Fruit fly (Drosophila melanogaster) whole organism, embryonic: ENCODE measurements around the gene kirre.

Source experiments
- Antp ChIP-seq: fragments of 200-800 bp; sonication (Bioruptor generic); optimal IDR thresholded peaks from 3 replicates; lab custom pipeline; 2016; ENCODE audit warnings: missing biosample characterization, missing genetic modification characterization
- BEAF-32 ChIP-seq: fragments of 200-800 bp; sonication (Bioruptor generic); optimal IDR thresholded peaks from 3 replicates; lab custom pipeline; 2017; ENCODE audit warnings: missing biosample characterization, missing genetic modification characterization, mild to moderate bottlenecking, moderate library complexity, missing genetic modification reagents
- CG10366 ChIP-seq: fragments of 200-800 bp; sonication (Bioruptor generic); IDR thresholded peaks from 2 replicates; pipeline ENCODE4 v1.3.6; 2022; ENCODE audit warnings: missing biosample characterization, missing genetic modification characterization
- CG10431 ChIP-seq: fragments of 200-800 bp; sonication (Bioruptor generic); optimal IDR thresholded peaks from 3 replicates; lab custom pipeline; 2018; ENCODE audit warnings: missing biosample characterization, mild to moderate bottlenecking, missing genetic modification characterization
- CG11695 ChIP-seq: fragments of 200-800 bp; sonication (Bioruptor generic); IDR thresholded peaks from 3 replicates; pipeline ENCODE4 v1.3.6; 2022; ENCODE audit warnings: missing biosample characterization, missing genetic modification characterization
- CG12104 ChIP-seq: fragments of 200-800 bp; sonication (Bioruptor generic); optimal IDR thresholded peaks from 3 replicates; lab custom pipeline; 2016; ENCODE audit warnings: missing biosample characterization, missing genetic modification characterization
- CG12391 ChIP-seq: fragments of 200-800 bp; sonication (Bioruptor generic); optimal IDR thresholded peaks from 3 replicates; lab custom pipeline; 2018; ENCODE audit warnings: missing biosample characterization, mild to moderate bottlenecking, missing genetic modification characterization, moderate library complexity
- CG13123 ChIP-seq: fragments of 200-800 bp; sonication (Bioruptor generic); optimal IDR thresholded peaks from 2 replicates; lab custom pipeline; 2016; ENCODE audit warnings: missing biosample characterization, missing genetic modification characterization
- CG1647 ChIP-seq: fragments of 200-800 bp; sonication (Bioruptor generic); optimal IDR thresholded peaks from 3 replicates; lab custom pipeline; 2016; ENCODE audit warnings: missing biosample characterization, missing genetic modification characterization
- CG17361 ChIP-seq: fragments of 200-800 bp; sonication (Bioruptor generic); IDR thresholded peaks from 3 replicates; pipeline ENCODE4 v1.3.6; 2022; ENCODE audit warnings: missing biosample characterization, missing genetic modification characterization
- CG18011 ChIP-seq: fragments of 200-800 bp; sonication (Bioruptor generic); optimal IDR thresholded peaks from 2 replicates; lab custom pipeline; 2017; ENCODE audit warnings: missing biosample characterization, missing genetic modification characterization, mild to moderate bottlenecking, moderate library complexity, missing genotype
- CG18476 ChIP-seq: fragments of 200-800 bp; sonication (Bioruptor generic); optimal IDR thresholded peaks from 2 replicates; lab custom pipeline; 2016; ENCODE audit warnings: missing biosample characterization, mild to moderate bottlenecking, missing genetic modification characterization
- CG2712 ChIP-seq: fragments of 200-800 bp; optimal IDR thresholded peaks from 3 replicates; lab custom pipeline; 2019; ENCODE audit warnings: missing biosample characterization, mild to moderate bottlenecking, missing genetic modification characterization, moderate library complexity
- CG4730 ChIP-seq: fragments of 200-800 bp; sonication (Bioruptor generic); IDR thresholded peaks from 2 replicates; pipeline ENCODE4 v1.3.6; 2022; ENCODE audit warnings: missing biosample characterization, missing genetic modification characterization
- CG4820 ChIP-seq: fragments of 200-800 bp; sonication (Bioruptor generic); optimal IDR thresholded peaks from 3 replicates; lab custom pipeline; 2016; ENCODE audit warnings: missing biosample characterization, missing genetic modification characterization
- CG6689 ChIP-seq: fragments of 200-800 bp; sonication (Bioruptor generic); IDR thresholded peaks from 2 replicates; pipeline ENCODE4 v1.3.6; 2022; ENCODE audit warnings: missing biosample characterization, missing genetic modification characterization
- CG7839 ChIP-seq: fragments of 200-800 bp; sonication (Bioruptor generic); optimal IDR thresholded peaks from 3 replicates; lab custom pipeline; 2018; ENCODE audit warnings: missing biosample characterization, mild to moderate bottlenecking, missing genetic modification characterization, moderate library complexity
- CG8478 ChIP-seq: fragments of >200 bp; optimal IDR thresholded peaks from 2 replicates; lab custom pipeline; 2018
- CG9437 ChIP-seq: fragments of 200-800 bp; sonication (Bioruptor generic); optimal IDR thresholded peaks from 2 replicates; lab custom pipeline; 2018; ENCODE audit warnings: missing biosample characterization, mild to moderate bottlenecking, missing genetic modification characterization
- CG9727 ChIP-seq: fragments of 200-800 bp; sonication (Bioruptor generic); optimal IDR thresholded peaks from 3 replicates; lab custom pipeline; 2017; ENCODE audit warnings: missing biosample characterization, mild to moderate bottlenecking, missing genetic modification characterization
- D19B ChIP-seq: fragments of 200-800 bp; sonication (Bioruptor generic); optimal IDR thresholded peaks from 2 replicates; lab custom pipeline; 2017; ENCODE audit warnings: missing biosample characterization, mild to moderate bottlenecking, missing genetic modification characterization
- Dip3 ChIP-seq: fragments of 200-800 bp; sonication (Bioruptor generic); optimal IDR thresholded peaks from 3 replicates; lab custom pipeline; 2016; ENCODE audit warnings: missing biosample characterization, missing genetic modification characterization
- Ets65A ChIP-seq: fragments of 200-800 bp; sonication (Bioruptor generic); peaks from one replicate; lab custom pipeline; 2016; ENCODE audit warnings: missing biosample characterization, missing genetic modification characterization
- Fer3 ChIP-seq: fragments of 200-800 bp; sonication (Bioruptor generic); optimal IDR thresholded peaks from 2 replicates; lab custom pipeline; 2018; ENCODE audit warnings: missing biosample characterization, mild to moderate bottlenecking, missing genetic modification characterization, moderate library complexity
- HHEX ChIP-seq: fragments of 200-800 bp; sonication (Bioruptor generic); optimal IDR thresholded peaks from 3 replicates; lab custom pipeline; 2017; ENCODE audit warnings: missing biosample characterization, mild to moderate bottlenecking, missing genetic modification characterization, missing genetic modification reagents
- Hmr ChIP-seq: fragments of 200-800 bp; sonication (Bioruptor generic); optimal IDR thresholded peaks from 3 replicates; lab custom pipeline; 2017; ENCODE audit warnings: mild to moderate bottlenecking, missing biosample characterization, missing genetic modification reagents, missing genetic modification characterization
- Kr ChIP-seq: fragments of 200-800 bp; sonication (Bioruptor generic); optimal IDR thresholded peaks from 2 replicates; lab custom pipeline; 2017; ENCODE audit warnings: missing biosample characterization, mild to moderate bottlenecking, missing genetic modification characterization
- Lim3 ChIP-seq: fragments of 200-800 bp; sonication (Bioruptor generic); IDR thresholded peaks from 2 replicates; pipeline ENCODE4 v1.3.6; 2022; ENCODE audit warnings: missing biosample characterization, missing genetic modification characterization
- Mrtf ChIP-seq: fragments of 200-800 bp; sonication (Bioruptor generic); IDR thresholded peaks from 3 replicates; pipeline ENCODE4 v1.3.6; 2022; ENCODE audit warnings: missing biosample characterization, missing genetic modification characterization
- NC2β ChIP-seq: fragments of 200-800 bp; sonication (Bioruptor generic); optimal IDR thresholded peaks from 2 replicates; lab custom pipeline; 2016; ENCODE audit warnings: missing biosample characterization, missing genetic modification characterization
- Oaz ChIP-seq: fragments of 200-800 bp; sonication (Bioruptor generic); IDR thresholded peaks from 2 replicates; pipeline ENCODE4 v1.3.6; 2022; ENCODE audit warnings: missing biosample characterization, missing genetic modification characterization
- Pdp1 ChIP-seq, 2 experiments: fragments of 200-800 bp; sonication (Bioruptor generic); optimal IDR thresholded peaks; 3 replicates each; lab custom pipeline; 2016; ENCODE audit warnings: missing biosample characterization in 2 of 2, missing genetic modification characterization in 2 of 2, mild to moderate bottlenecking in 1 of 2, moderate library complexity in 1 of 2
- Rfx ChIP-seq: fragments of 200-800 bp; sonication (Bioruptor generic); IDR thresholded peaks from 2 replicates; pipeline ENCODE4 v1.3.6; 2022; ENCODE audit warnings: missing biosample characterization, missing genetic modification characterization
- Taf1 ChIP-seq: fragments of 200-800 bp; sonication (Bioruptor generic); IDR thresholded peaks from 2 replicates; pipeline ENCODE4 v1.3.6; 2022; ENCODE audit warnings: missing biosample characterization, missing genetic modification characterization
- al ChIP-seq: fragments of 200-800 bp; sonication (Bioruptor generic); IDR thresholded peaks from 2 replicates; pipeline ENCODE4 v1.3.6; 2022; ENCODE audit warnings: missing biosample characterization, missing genetic modification characterization
- danr ChIP-seq: fragments of 200-800 bp; sonication (Bioruptor generic); IDR thresholded peaks from 2 replicates; pipeline ENCODE4 v1.3.6; 2022; ENCODE audit warnings: missing biosample characterization, missing genetic modification characterization
- ems ChIP-seq: fragments of 200-800 bp; sonication (Bioruptor generic); optimal IDR thresholded peaks from 3 replicates; lab custom pipeline; 2016; ENCODE audit warnings: missing biosample characterization, missing genetic modification characterization
- fru ChIP-seq: fragments of >200 bp; optimal IDR thresholded peaks from 2 replicates; lab custom pipeline; 2017
- gce ChIP-seq: fragments of 200-800 bp; sonication (Bioruptor generic); IDR thresholded peaks from 3 replicates; pipeline ENCODE4 v1.3.6; 2022; ENCODE audit warnings: missing biosample characterization, missing genetic modification characterization
- gcm2 ChIP-seq: fragments of 200-800 bp; sonication (Bioruptor generic); optimal IDR thresholded peaks from 2 replicates; lab custom pipeline; 2016; ENCODE audit warnings: missing biosample characterization, missing genetic modification characterization
- insv ChIP-seq, 2 experiments: fragments of 200-800 bp; sonication (Bioruptor generic); optimal IDR thresholded peaks; 3 replicates each; lab custom pipeline; 2016 to 2018; ENCODE audit warnings: missing biosample characterization in 2 of 2, missing genetic modification characterization in 2 of 2
- lov ChIP-seq, 2 experiments: fragments of 200-800 bp in 1 of 2; fragments of >200 bp in 1 of 2; sonication (Bioruptor generic) in 1 of 2; IDR thresholded peaks in 1 of 2; optimal IDR thresholded peaks in 1 of 2; 2 replicates in 1 of 2; 3 replicates in 1 of 2; pipeline versions ENCODE4 v1.3.6 to Lab custom; 2017 to 2022; ENCODE audit warnings: missing biosample characterization in 1 of 2, missing genetic modification characterization in 1 of 2
- nerfin-1 ChIP-seq: fragments of 200-800 bp; sonication (Bioruptor generic); optimal IDR thresholded peaks from 3 replicates; lab custom pipeline; 2019; ENCODE audit warnings: missing biosample characterization, mild to moderate bottlenecking, missing genetic modification characterization, moderate library complexity
- p53 ChIP-seq: fragments of 200-800 bp; sonication (Bioruptor generic); optimal IDR thresholded peaks from 2 replicates; lab custom pipeline; 2016; ENCODE audit warnings: missing biosample characterization, missing genetic modification characterization
- peb ChIP-seq: fragments of 200-800 bp; sonication (Bioruptor generic); IDR thresholded peaks from 2 replicates; pipeline ENCODE4 v1.3.6; 2022; ENCODE audit warnings: missing biosample characterization, missing genetic modification characterization
- pros ChIP-seq: fragments of 200-800 bp; sonication (Bioruptor generic); optimal IDR thresholded peaks from 3 replicates; lab custom pipeline; 2019; ENCODE audit warnings: missing biosample characterization, mild to moderate bottlenecking, missing genetic modification characterization, moderate library complexity
- schlank ChIP-seq: fragments of 200-800 bp; sonication (Bioruptor generic); optimal IDR thresholded peaks from 2 replicates; lab custom pipeline; 2018; ENCODE audit warnings: missing biosample characterization, mild to moderate bottlenecking, missing genetic modification characterization
- sim ChIP-seq: fragments of 200-800 bp; sonication (Bioruptor generic); IDR thresholded peaks from 2 replicates; pipeline ENCODE4 v1.3.6; 2022; ENCODE audit warnings: missing biosample characterization, missing genetic modification characterization
- sima ChIP-seq: fragments of 200-800 bp; sonication (Bioruptor generic); optimal IDR thresholded peaks from 2 replicates; lab custom pipeline; 2016; ENCODE audit warnings: missing biosample characterization, missing genetic modification characterization
- tgo ChIP-seq: fragments of 200-800 bp; sonication (Bioruptor generic); IDR thresholded peaks from 3 replicates; pipeline ENCODE4 v1.3.6; 2022; ENCODE audit warnings: missing biosample characterization, missing genetic modification characterization
- twi ChIP-seq: fragments of 200-800 bp; optimal IDR thresholded peaks from 2 replicates; lab custom pipeline; 2019; ENCODE audit warnings: missing biosample characterization, mild to moderate bottlenecking, missing genetic modification characterization, moderate library complexity
- tx ChIP-seq: fragments of 200-800 bp; sonication (Bioruptor generic); optimal IDR thresholded peaks from 2 replicates; lab custom pipeline; 2016; ENCODE audit warnings: missing biosample characterization, missing genetic modification characterization

The kirre gene

DNA sequence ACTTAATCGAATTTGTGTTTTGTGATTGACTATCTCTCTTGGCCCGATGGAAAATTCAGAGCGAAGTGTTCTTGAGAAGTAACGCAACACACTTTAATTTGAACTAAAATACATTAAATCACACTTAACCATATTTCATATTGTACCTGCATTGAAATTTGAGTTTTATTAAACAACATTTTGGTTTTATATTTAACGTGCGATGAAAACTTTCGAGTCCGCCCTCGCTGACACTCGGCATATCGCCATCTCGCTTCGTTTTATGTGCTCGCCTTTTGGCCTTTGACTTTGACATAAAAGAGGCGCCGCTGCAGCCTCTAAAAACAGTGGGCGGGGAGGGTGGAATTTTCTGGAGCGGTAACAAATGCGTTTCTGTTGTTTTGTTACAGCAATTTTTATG lies 282.3 kb downstream of the kirre start (continued):
- TF ChIP-seq Antp (GFP tag; lab: Kevin White, UChicago) (peak; percentile 60), Mrtf (peak; percentile 53; the same call in 2 of the 3 replicates), Dip3 (GFP tag; lab: Kevin White, UChicago) (no peak), NC2β (GFP tag; lab: Kevin White, UChicago) (peak; percentile 63), Ets65A (GFP tag; lab: Kevin White, UChicago) (peak; percentile 90), Taf1 (GFP tag; lab: Robert Waterston, UW) (no peak), CG2712 (tag; lab: Kevin White, UChicago) (peak; percentile 81), schlank (no peak), CG12104 (GFP tag; lab: Kevin White, UChicago) (peak; percentile 42), pros (GFP tag; lab: Kevin White, UChicago) (peak; percentile 15), CG13123 (GFP tag; lab: Kevin White, UChicago) (peak; percentile 17), Lim3 (GFP tag; lab: Robert Waterston, UW) (no peak), CG10431 (GFP tag; lab: Kevin White, UChicago) (no peak), tgo (peak; percentile 56), Hmr (GFP tag; lab: Kevin White, UChicago) (peak; percentile 36), Fer3 (tag; lab: Kevin White, UChicago) (peak; percentile 48), CG11695 (GFP tag; lab: Robert Waterston, UW) (peak; percentile 65), tx (GFP tag; lab: Kevin White, UChicago) (peak; percentile 26), CG18476 (peak; percentile 99), CG10366 (GFP tag; lab: Robert Waterston, UW) (peak; percentile 45; the same call in 1 of the 2 replicates), peb (GFP tag; lab: Robert Waterston, UW) (peak; percentile 50; the same call in 1 of the 2 replicates), Oaz (GFP tag; lab: Robert Waterston, UW) (no peak), ems (GFP tag; lab: Kevin White, UChicago) (peak; percentile 15), danr (GFP tag; lab: Robert Waterston, UW) (no peak), CG9437 (GFP tag; lab: Kevin White, UChicago) (peak; percentile 32), CG7839 (tag; lab: Kevin White, UChicago) (peak; percentile 82), al (GFP tag; lab: Robert Waterston, UW) (no peak), gce (GFP tag; lab: Robert Waterston, UW) (no peak), insv (GFP tag; optimal IDR thresholded peaks at IDR 0.05; lab: Kevin White, UChicago) (no peak), HHEX (GFP tag; lab: Kevin White, UChicago) (peak; percentile 43), BEAF-32 (GFP tag; lab: Kevin White, UChicago) (no peak), CG6689 (GFP tag; lab: Robert Waterston, UW) (peak; percentile 73), lov (optimal IDR thresholded peaks at IDR 0.05; lab: Kevin White, UChicago) (no peak), lov (GFP tag; IDR thresholded peaks at IDR 0.05; lab: Robert Waterston, UW) (0 out of 3 replicates have a peak, but pooled peaks have one; percentile 56), sim (GFP tag; lab: Robert Waterston, UW) (peak; percentile 66; the same call in 1 of the 2 replicates), CG4820 (GFP tag; lab: Kevin White, UChicago) (peak; percentile 63), CG12391 (tag; lab: Kevin White, UChicago) (peak; percentile 75), fru (lab: Kevin White, UChicago) (no peak), CG4730 (peak; percentile 49; the same call in 1 of the 2 replicates), CG8478 (lab: Kevin White, UChicago) (no peak), CG1647 (GFP tag; lab: Kevin White, UChicago) (no peak), gcm2 (GFP tag; lab: Kevin White, UChicago) (no peak), nerfin-1 (peak; percentile 64), D19B (GFP tag; lab: Kevin White, UChicago) (no peak), CG18011 (GFP tag; lab: Kevin White, UChicago) (no peak), sima (GFP tag; lab: Kevin White, UChicago) (no peak), twi (tag; lab: Kevin White, UChicago) (peak; percentile 49), Rfx (peak; percentile 54; the same call in 1 of the 2 replicates), CG9727 (peak; percentile 58), Kr (GFP tag; lab: Kevin White, UChicago) (no peak), CG17361 (peak; percentile 71), p53 (no peak), Pdp1 (GFP tag; optimal IDR thresholded peaks at IDR 0.05; lab: Kevin White, UChicago) (peak; percentile 60 to 64)
